Fruit fly (Drosophila melanogaster): ENCODE results near the gene Ugt302E1.
A peak's percentile ranks its signal among the peaks of the same experiment; 100 is the strongest.

Gene Ugt302E1

DNA sequence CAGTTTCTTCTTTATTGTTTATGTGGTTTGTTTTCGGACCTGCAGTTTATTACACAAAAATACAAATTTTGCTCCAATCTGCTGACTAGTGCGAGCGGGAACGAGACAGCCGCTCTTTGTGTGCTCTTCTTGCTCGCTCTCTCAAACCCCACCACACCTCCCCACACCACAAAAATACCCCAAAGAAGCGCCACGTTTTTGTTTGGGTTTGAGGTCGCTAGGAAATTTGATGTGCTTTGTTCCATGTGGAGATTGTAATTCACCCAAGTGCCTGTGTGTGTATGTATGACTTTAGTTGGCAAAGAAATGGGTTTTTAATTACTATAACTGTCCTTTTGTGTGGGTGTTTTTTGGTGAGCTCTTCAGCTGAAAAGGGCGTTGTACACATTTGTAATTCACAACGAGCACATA lies 43.6 kb downstream of the Ugt302E1 start:
- no peak for TF ChIP-seq Optix (GFP tag; IDR thresholded peaks at IDR 0.05)
- TF ChIP-seq lbe (GFP tag; optimal IDR thresholded peaks at IDR 0.05): no peak
- no peak for TF ChIP-seq CG14050 (GFP tag; IDR thresholded peaks at IDR 0.05)
- no peak for TF ChIP-seq da (GFP tag; optimal IDR thresholded peaks at IDR 0.05)
- TF ChIP-seq ase (GFP tag; IDR thresholded peaks at IDR 0.05): no peak
- no peak for TF ChIP-seq CG17361 (GFP tag; IDR thresholded peaks at IDR 0.05)
- TF ChIP-seq CG12236 (GFP tag; optimal IDR thresholded peaks at IDR 0.05): no peak
- TF ChIP-seq CG9727 (GFP tag; optimal IDR thresholded peaks at IDR 0.05): no peak
- TF ChIP-seq sens (GFP tag): peak; percentile 56
- TF ChIP-seq Nf-YA (GFP tag; IDR thresholded peaks at IDR 0.05): no peak
- TF ChIP-seq CG9437 (GFP tag; optimal IDR thresholded peaks at IDR 0.05): no peak
- TF ChIP-seq bab2 (GFP tag; optimal IDR thresholded peaks at IDR 0.05): no peak
- no peak for TF ChIP-seq C15 (GFP tag; IDR thresholded peaks at IDR 0.05)
- no peak for TF ChIP-seq HHEX (GFP tag; optimal IDR thresholded peaks at IDR 0.05)
- TF ChIP-seq CG12219 (GFP tag; optimal IDR thresholded peaks at IDR 0.05): no peak
- no peak for TF ChIP-seq CG7271 (tag; optimal IDR thresholded peaks at IDR 0.05)
- no peak for TF ChIP-seq kah (GFP tag; optimal IDR thresholded peaks at IDR 0.05)
- no peak for TF ChIP-seq CG15073 (GFP tag; optimal IDR thresholded peaks at IDR 0.05)
- TF ChIP-seq tna (GFP tag; IDR thresholded peaks at IDR 0.05; ENCODE audit: partially characterized antibody): peak; percentile 13; the same call in 1 of the 2 replicates
- peak; percentile 46; the same call in 1 of the 2 replicates for TF ChIP-seq Xrp1 (GFP tag; IDR thresholded peaks at IDR 0.05)
- no peak for TF ChIP-seq chm (GFP tag; IDR thresholded peaks at IDR 0.05)
- TF ChIP-seq Hand (GFP tag; optimal IDR thresholded peaks at IDR 0.05): no peak
- TF ChIP-seq CG3163 (GFP tag; optimal IDR thresholded peaks at IDR 0.05): peak; percentile 43
- no peak for TF ChIP-seq CG10462 (GFP tag; optimal IDR thresholded peaks at IDR 0.05)
- TF ChIP-seq lov (optimal IDR thresholded peaks at IDR 0.05): no peak
- no peak for TF ChIP-seq lov (GFP tag; IDR thresholded peaks at IDR 0.05)
- TF ChIP-seq CG2199 (GFP tag; IDR thresholded peaks at IDR 0.05): peak; percentile 67; the same call in 1 of the 3 replicates
- no peak for TF ChIP-seq wor (GFP tag; IDR thresholded peaks at IDR 0.05)
- no peak for TF ChIP-seq Mad (GFP tag; optimal IDR thresholded peaks at IDR 0.05)
- no peak for TF ChIP-seq CrebB (tag; optimal IDR thresholded peaks at IDR 0.05)
- no peak for TF ChIP-seq CG10366 (GFP tag; IDR thresholded peaks at IDR 0.05)
- TF ChIP-seq CG6813 (GFP tag; optimal IDR thresholded peaks at IDR 0.05): no peak
- no peak for TF ChIP-seq sim (GFP tag; IDR thresholded peaks at IDR 0.05)
- no peak for TF ChIP-seq Six4 (GFP tag; optimal IDR thresholded peaks at IDR 0.05)
- no peak for TF ChIP-seq CG30431 (GFP tag; optimal IDR thresholded peaks at IDR 0.05)
- peak; percentile 46; the same call in 1 of the 2 replicates for TF ChIP-seq vvl (GFP tag; IDR thresholded peaks at IDR 0.05)
- TF ChIP-seq ATbp (GFP tag; optimal IDR thresholded peaks at IDR 0.05): no peak
- TF ChIP-seq dm (GFP tag; optimal IDR thresholded peaks at IDR 0.05): peak; percentile 67
- no peak for TF ChIP-seq Fer1 (GFP tag; optimal IDR thresholded peaks at IDR 0.05)
- no peak for TF ChIP-seq unc-4 (GFP tag; IDR thresholded peaks at IDR 0.05; ENCODE audit: partially characterized antibody)
- TF ChIP-seq jumu (GFP tag; optimal IDR thresholded peaks at IDR 0.05): no peak
- TF ChIP-seq Myb (GFP tag; optimal IDR thresholded peaks at IDR 0.05): no peak
- TF ChIP-seq CG18599 (GFP tag; optimal IDR thresholded peaks at IDR 0.05): peak; percentile 21
- no peak for TF ChIP-seq CG15696 (tag; optimal IDR thresholded peaks at IDR 0.05)
- no peak for TF ChIP-seq CG10959 (GFP tag; IDR thresholded peaks at IDR 0.05)
- TF ChIP-seq Hmx (GFP tag; optimal IDR thresholded peaks at IDR 0.05): no peak
- no peak for TF ChIP-seq yki (optimal IDR thresholded peaks at IDR 0.05)
- TF ChIP-seq CG6683 (GFP tag; optimal IDR thresholded peaks at IDR 0.05): no peak
- TF ChIP-seq HmgD (GFP tag; optimal IDR thresholded peaks at IDR 0.05): peak; percentile 3
- TF ChIP-seq CkIIα-i1 (GFP tag; IDR thresholded peaks at IDR 0.05): no peak
- TF ChIP-seq lab (GFP tag; optimal IDR thresholded peaks at IDR 0.05): peak; percentile 45
- TF ChIP-seq CG12071 (GFP tag; optimal IDR thresholded peaks at IDR 0.05): peak; percentile 50
- no peak for TF ChIP-seq YL-1 (GFP tag; optimal IDR thresholded peaks at IDR 0.05)
